Worm (Caenorhabditis elegans) whole organism, late embryonic: Measurements from ENCODE around the gene mif-1.

Source experiments
- K02D7.2 ChIP-seq: sonication (generic microtip); optimal IDR thresholded peaks from 2 replicates; lab custom pipeline; 2017; ENCODE audit warnings: mild to moderate bottlenecking, missing genetic modification characterization, missing compliant biosample characterization
- ceh-19 ChIP-seq: fragments of 200-800 bp; sonication (Bioruptor generic); optimal IDR thresholded peaks from 2 replicates; lab custom pipeline; 2018; ENCODE audit warnings: mild to moderate bottlenecking, missing genetic modification characterization, missing compliant biosample characterization
- ceh-6 ChIP-seq: fragments of 200-800 bp; sonication (Bioruptor generic); optimal IDR thresholded peaks from 2 replicates; lab custom pipeline; 2018; ENCODE audit warnings: mild to moderate bottlenecking, missing genetic modification characterization, missing compliant biosample characterization
- gmeb-2 ChIP-seq: sonication (generic microtip); optimal IDR thresholded peaks from 2 replicates; lab custom pipeline; 2016; ENCODE audit warnings: missing genetic modification characterization, inconsistent platforms, missing compliant biosample characterization
- nfya-1 ChIP-seq: sonication (generic microtip); optimal IDR thresholded peaks from 2 replicates; lab custom pipeline; 2017; ENCODE audit warnings: missing genetic modification characterization, mild to moderate bottlenecking, missing compliant biosample characterization, antibody characterized with exemption, moderate library complexity
- pqm-1 ChIP-seq: sonication (generic microtip); optimal IDR thresholded peaks from 2 replicates; lab custom pipeline; 2016; ENCODE audit warnings: missing genetic modification characterization, missing compliant biosample characterization

- no peak for TF ChIP-seq pqm-1 (tag; lab: Kevin White, UChicago)
- TF ChIP-seq gmeb-2 (tag; lab: Kevin White, UChicago): no peak
- TF ChIP-seq nfya-1 (tag; lab: Kevin White, UChicago): peak; percentile 81
- TF ChIP-seq K02D7.2 (tag; lab: Kevin White, UChicago): no peak
- no peak for TF ChIP-seq ceh-19 (GFP tag; lab: Kevin White, UChicago)
- TF ChIP-seq ceh-6 (GFP tag; lab: Kevin White, UChicago): no peak
Measured at ce11 chrIII:11825654-11826053, 22.3 kb upstream of the mif-1 start.
